Worm (Caenorhabditis elegans) whole organism, L2 larva: ENCODE results near the gene R09F10.1.

ENCODE experiments used
- lin-39 ChIP-seq: fragments of 150-350 bp; optimal IDR thresholded peaks from 2 replicates; lab custom pipeline; 2014; ENCODE audit warnings: missing biosample characterization, missing genetic modification reagents, missing genetic modification characterization
- lsy-2 ChIP-seq, 2 experiments: fragments of 150-350 bp in 1 of 2; sonication (generic microtip) in 1 of 2; optimal IDR thresholded peaks; 2 replicates each; lab custom pipeline; 2014 to 2017; ENCODE audit warnings: missing biosample characterization in 2 of 2, missing genetic modification characterization in 2 of 2
- mdl-1 ChIP-seq, 2 experiments: fragments of 150-350 bp in 1 of 2; sonication (generic microtip) in 1 of 2; optimal IDR thresholded peaks; 2 replicates each; lab custom pipeline; 2017; ENCODE audit warnings: missing biosample characterization in 2 of 2, missing genetic modification characterization in 2 of 2
- nhr-77 ChIP-seq: fragments of 150-350 bp; optimal IDR thresholded peaks from 2 replicates; lab custom pipeline; 2014; ENCODE audit warnings: missing biosample characterization, missing genetic modification characterization
- skn-1 ChIP-seq: sonication (generic microtip); optimal IDR thresholded peaks from 2 replicates; lab custom pipeline; 2017; ENCODE audit warnings: missing biosample characterization, missing genetic modification characterization
- zag-1 ChIP-seq: fragments of 150-350 bp; optimal IDR thresholded peaks from 2 replicates; lab custom pipeline; 2014; ENCODE audit warnings: missing biosample characterization, missing genetic modification characterization

ce11 chrX:8367553-8367952 lies 44.2 kb downstream of the R09F10.1 start, which contains the start of gene F40B5.2:
- TF ChIP-seq nhr-77 (tag; lab: Kevin White, UChicago), result no peak
- no peak for TF ChIP-seq zag-1 (tag; lab: Kevin White, UChicago)
- TF ChIP-seq skn-1 (tag; lab: Kevin White, UChicago), result no peak
- TF ChIP-seq lin-39 (tag; lab: Kevin White, UChicago), result no peak
- no peak for TF ChIP-seq mdl-1 (tag; optimal IDR thresholded peaks at IDR 0.05; lab: Kevin White, UChicago)
- TF ChIP-seq lsy-2 (tag; optimal IDR thresholded peaks at IDR 0.05; lab: Kevin White, UChicago), result no peak
